Worm (Caenorhabditis elegans): ENCODE data around the gene F52H2.15.

F52H2.15 gene

ce11 chrX:2613077-2613476 lies 47.9 kb downstream of the F52H2.15 start (continued):
- TF ChIP-seq ztf-11 (tag; optimal IDR thresholded peaks at IDR 0.05): no peak
- TF ChIP-seq ceh-62 (tag; optimal IDR thresholded peaks at IDR 0.05): no peak
- no peak for TF ChIP-seq R02D3.7 (tag; optimal IDR thresholded peaks at IDR 0.05)
- peak; percentile 64; the same call in 1 of the 2 replicates for TF ChIP-seq mdt-29 (GFP tag; IDR thresholded peaks at IDR 0.05)
- TF ChIP-seq php-3 (GFP tag; IDR thresholded peaks at IDR 0.05): peak; percentile 70
- peak; percentile 63 for TF ChIP-seq hlh-11 (tag; optimal IDR thresholded peaks at IDR 0.05)
- TF ChIP-seq vab-7 (GFP tag; IDR thresholded peaks at IDR 0.05): peak; percentile 89
- TF ChIP-seq zip-2 (tag; optimal IDR thresholded peaks at IDR 0.05): peak; percentile 4
- no peak for TF ChIP-seq ama-1 (optimal IDR thresholded peaks at IDR 0.05)
- peak; percentile 76 for TF ChIP-seq ceh-44 (GFP tag; IDR thresholded peaks at IDR 0.05)
- no peak for TF ChIP-seq saeg-2 (GFP tag; IDR thresholded peaks at IDR 0.05)
- TF ChIP-seq tra-1 (GFP tag; IDR thresholded peaks at IDR 0.05): peak; percentile 92
- TF ChIP-seq ZK546.5 (tag; optimal IDR thresholded peaks at IDR 0.05): no peak
- peak; percentile 90 for TF ChIP-seq zip-11 (GFP tag; IDR thresholded peaks at IDR 0.05)
- TF ChIP-seq zag-1 (tag; optimal IDR thresholded peaks at IDR 0.05): no peak
- peak; percentile 83; the same call in 1 of the 2 replicates for TF ChIP-seq nhr-42 (GFP tag; IDR thresholded peaks at IDR 0.05)
- no peak for TF ChIP-seq aly-2 (tag; optimal IDR thresholded peaks at IDR 0.05)
- TF ChIP-seq dmd-6 (GFP tag; IDR thresholded peaks at IDR 0.05): peak; percentile 82
- peak; percentile 88 for TF ChIP-seq mes-2 (tag; optimal IDR thresholded peaks at IDR 0.05; ENCODE audit: poor library complexity, severe bottlenecking)
- 0 out of 2 replicates have a peak, but pooled peaks have one; percentile 61 for TF ChIP-seq dmd-9 (GFP tag; IDR thresholded peaks at IDR 0.05)
- no peak for TF ChIP-seq lin-39 (tag; optimal IDR thresholded peaks at IDR 0.05)
- peak; percentile 67 for TF ChIP-seq unc-130 (GFP tag; optimal IDR thresholded peaks at IDR 0.05)
- peak; percentile 91 for TF ChIP-seq arid-1 (GFP tag; conservative IDR thresholded peaks at IDR 0.05)
- TF ChIP-seq daf-16 (GFP tag; optimal IDR thresholded peaks at IDR 0.05): peak; percentile 73 to 84
- TF ChIP-seq daf-16 (tag; optimal IDR thresholded peaks at IDR 0.05): no peak
- TF ChIP-seq hmg-1.1 (GFP tag; IDR thresholded peaks at IDR 0.05): peak; percentile 96
- TF ChIP-seq mdl-1 (tag; optimal IDR thresholded peaks at IDR 0.05): peak in 1 of 2 experiments; percentile 62
- peak; percentile 96 for TF ChIP-seq dmd-8 (GFP tag; IDR thresholded peaks at IDR 0.05)
- 0 out of 2 replicates have a peak, but pooled peaks have one; percentile 31 for TF ChIP-seq Y48G9A.11 (GFP tag; IDR thresholded peaks at IDR 0.05)
- peak; percentile 80 for TF ChIP-seq lin-1 (GFP tag; IDR thresholded peaks at IDR 0.05)
- peak; percentile 88 for TF ChIP-seq madf-9 (GFP tag; conservative IDR thresholded peaks at IDR 0.05)
- peak; percentile 78 for TF ChIP-seq lin-13 (GFP tag; optimal IDR thresholded peaks at IDR 0.05)
- peak; percentile 96 for TF ChIP-seq egl-43 (GFP tag; IDR thresholded peaks at IDR 0.05)
- no peak for TF ChIP-seq daf-8 (GFP tag; IDR thresholded peaks at IDR 0.05)
- TF ChIP-seq nhr-237 (tag; optimal IDR thresholded peaks at IDR 0.05): no peak
- TF ChIP-seq aha-1 (tag): peak; percentile 94
- peak; percentile 89 for TF ChIP-seq snpc-1.2 (GFP tag; IDR thresholded peaks at IDR 0.05)
- peak in 1 of 2 experiments; percentile 54 for TF ChIP-seq hif-1 (tag; optimal IDR thresholded peaks at IDR 0.05)
- TF ChIP-seq ceh-28 (tag; optimal IDR thresholded peaks at IDR 0.05): no peak
- peak; percentile 77 for TF ChIP-seq ceh-20 (GFP tag; IDR thresholded peaks at IDR 0.05)
- peak; percentile 32; the same call in 1 of the 2 replicates for TF ChIP-seq set-16 (GFP tag; IDR thresholded peaks at IDR 0.05)
- TF ChIP-seq T26A8.4 (GFP tag; IDR thresholded peaks at IDR 0.05): peak; percentile 83
- TF ChIP-seq madf-5 (GFP tag; IDR thresholded peaks at IDR 0.05): peak; percentile 73 to 89; a peak in 3 of 4 replicates
- TF ChIP-seq F37D6.2 (tag; optimal IDR thresholded peaks at IDR 0.05): peak; percentile 67
- TF ChIP-seq fos-1 (tag; optimal IDR thresholded peaks at IDR 0.05): no peak
- peak; percentile 47; the same call in 1 of the 2 replicates for TF ChIP-seq ZK337.2 (GFP tag; IDR thresholded peaks at IDR 0.05)
- TF ChIP-seq daf-12 (tag; optimal IDR thresholded peaks at IDR 0.05): no peak
- TF ChIP-seq lir-3 (tag; optimal IDR thresholded peaks at IDR 0.05): peak; percentile 29
- peak; percentile 75; the same call in 1 of the 2 replicates for TF ChIP-seq ctbp-1 (GFP tag; IDR thresholded peaks at IDR 0.05)
- no peak for TF ChIP-seq egl-27 (tag; optimal IDR thresholded peaks at IDR 0.05)
- no peak for TF ChIP-seq cey-2 (tag; optimal IDR thresholded peaks at IDR 0.05; ENCODE audit: borderline replicate concordance, insufficient read depth)
- peak; percentile 47 for TF ChIP-seq nhr-6 (tag; optimal IDR thresholded peaks at IDR 0.05)
